Worm (Caenorhabditis elegans) whole organism, mixed stage, embryonic: ENCODE data around the gene let-4.

Experiments used
- M03D4.4 ChIP-seq: sonication (generic microtip); optimal IDR thresholded peaks from 2 replicates; lab custom pipeline; 2017; ENCODE audit warnings: mild to moderate bottlenecking, missing genetic modification characterization, missing compliant biosample characterization
- bed-3 ChIP-seq: fragments of 200-800 bp; sonication (Bioruptor generic); optimal IDR thresholded peaks from 3 replicates; lab custom pipeline; 2018; ENCODE audit warnings: mild to moderate bottlenecking, missing genetic modification characterization, moderate library complexity, missing compliant biosample characterization
- blmp-1 ChIP-seq: fragments of 150-350 bp; optimal IDR thresholded peaks from 2 replicates; lab custom pipeline; 2014; ENCODE audit warnings: missing biosample characterization, missing genetic modification characterization
- ceh-39 ChIP-seq: fragments of 150-350 bp; optimal IDR thresholded peaks from 2 replicates; lab custom pipeline; 2014; ENCODE audit warnings: missing biosample characterization, missing genetic modification characterization
- ceh-43 ChIP-seq: fragments of 200-800 bp; sonication (Bioruptor generic); optimal IDR thresholded peaks from 2 replicates; lab custom pipeline; 2018; ENCODE audit warnings: mild to moderate bottlenecking, missing genetic modification characterization, moderate library complexity, missing compliant biosample characterization
- ceh-83 ChIP-seq: fragments of 200-800 bp; sonication (Bioruptor generic); optimal IDR thresholded peaks from 2 replicates; lab custom pipeline; 2018; ENCODE audit warnings: mild to moderate bottlenecking, missing genetic modification characterization, missing compliant biosample characterization
- ces-1 ChIP-seq: fragments of 150-350 bp; optimal IDR thresholded peaks from 2 replicates; lab custom pipeline; 2014; ENCODE audit warnings: missing biosample characterization, missing genetic modification reagents, missing genetic modification characterization
- cnd-1 ChIP-seq: fragments of 200-800 bp; sonication (Bioruptor generic); optimal IDR thresholded peaks from 2 replicates; lab custom pipeline; 2018; ENCODE audit warnings: mild to moderate bottlenecking, missing genetic modification characterization, missing compliant biosample characterization
- drap-1 ChIP-seq: fragments of 200-800 bp; sonication (Bioruptor generic); optimal IDR thresholded peaks from 3 replicates; lab custom pipeline; 2018; ENCODE audit warnings: mild to moderate bottlenecking, missing genetic modification characterization, missing compliant biosample characterization
- elt-1 ChIP-seq: sonication (generic microtip); optimal IDR thresholded peaks from 2 replicates; lab custom pipeline; 2017; ENCODE audit warnings: missing genetic modification characterization, mild to moderate bottlenecking, missing compliant biosample characterization, antibody characterized with exemption, moderate library complexity, borderline replicate concordance; ENCODE audit not compliant: insufficient read depth
- elt-3 ChIP-seq: fragments of 150-350 bp; optimal IDR thresholded peaks from 2 replicates; lab custom pipeline; 2014; ENCODE audit warnings: missing biosample characterization, missing genetic modification characterization
- flh-1 ChIP-seq: fragments of 200-800 bp; sonication (Bioruptor generic); optimal IDR thresholded peaks from 2 replicates; lab custom pipeline; 2018; ENCODE audit warnings: mild to moderate bottlenecking, missing genetic modification characterization, moderate library complexity, missing compliant biosample characterization
- hlh-1 ChIP-seq: fragments of 150-350 bp; optimal IDR thresholded peaks from 2 replicates; lab custom pipeline; 2014; ENCODE audit warnings: missing biosample characterization, missing genetic modification reagents, missing genetic modification characterization
- lin-13 ChIP-seq: fragments of 150-350 bp; optimal IDR thresholded peaks from 2 replicates; lab custom pipeline; 2014; ENCODE audit warnings: missing biosample characterization, missing genetic modification characterization
- lin-32 ChIP-seq: fragments of 200-800 bp; sonication (Bioruptor generic); optimal IDR thresholded peaks from 2 replicates; lab custom pipeline; 2018; ENCODE audit warnings: mild to moderate bottlenecking, missing genetic modification characterization, missing compliant biosample characterization
- lsy-2 ChIP-seq: fragments of 150-350 bp; optimal IDR thresholded peaks from 2 replicates; lab custom pipeline; 2014; ENCODE audit warnings: missing biosample characterization, missing genetic modification characterization
- mab-5 ChIP-seq: fragments of 150-350 bp; optimal IDR thresholded peaks from 2 replicates; lab custom pipeline; 2014; ENCODE audit warnings: missing biosample characterization, missing genetic modification characterization
- mep-1 ChIP-seq: fragments of 150-350 bp; optimal IDR thresholded peaks from 2 replicates; lab custom pipeline; 2017; ENCODE audit warnings: missing biosample characterization, missing genetic modification reagents, missing genetic modification characterization, inconsistent platforms
- mls-2 ChIP-seq: sonication (generic microtip); optimal IDR thresholded peaks from 2 replicates; lab custom pipeline; 2016; ENCODE audit warnings: mild to moderate bottlenecking, missing genetic modification characterization, moderate library complexity, missing compliant biosample characterization
- nhr-12 ChIP-seq: fragments of 150-350 bp; optimal IDR thresholded peaks from 2 replicates; lab custom pipeline; 2014; ENCODE audit warnings: missing biosample characterization, missing genetic modification characterization
- nhr-2 ChIP-seq: fragments of 150-350 bp; optimal IDR thresholded peaks from 2 replicates; lab custom pipeline; 2014; ENCODE audit warnings: missing biosample characterization, missing genetic modification characterization
- nhr-237 ChIP-seq: fragments of 150-350 bp; optimal IDR thresholded peaks from 2 replicates; lab custom pipeline; 2014; ENCODE audit warnings: missing biosample characterization, missing genetic modification characterization
- nhr-28 ChIP-seq: fragments of 150-350 bp; optimal IDR thresholded peaks from 2 replicates; lab custom pipeline; 2014; ENCODE audit warnings: missing biosample characterization, missing genetic modification characterization
- nhr-76 ChIP-seq: sonication (generic microtip); optimal IDR thresholded peaks from 2 replicates; lab custom pipeline; 2017; ENCODE audit warnings: missing biosample characterization, missing genetic modification characterization
- pha-4 ChIP-seq: fragments of 150-350 bp; optimal IDR thresholded peaks from 2 replicates; lab custom pipeline; 2018; ENCODE audit warnings: missing biosample characterization, missing genetic modification reagents, missing genetic modification characterization
- sem-2 ChIP-seq: fragments of 200-800 bp; sonication (Bioruptor generic); optimal IDR thresholded peaks from 2 replicates; lab custom pipeline; 2018; ENCODE audit warnings: mild to moderate bottlenecking, missing genetic modification characterization, missing compliant biosample characterization
- sptf-1 ChIP-seq: sonication (generic microtip); optimal IDR thresholded peaks from 2 replicates; lab custom pipeline; 2017; ENCODE audit warnings: mild to moderate bottlenecking, missing genetic modification characterization, moderate library complexity, missing compliant biosample characterization
- unc-120 ChIP-seq: sonication (generic microtip); optimal IDR thresholded peaks from 2 replicates; lab custom pipeline; 2017; ENCODE audit warnings: missing genetic modification characterization, missing compliant biosample characterization; ENCODE audit not compliant: poor library complexity, severe bottlenecking
- unc-39 ChIP-seq: fragments of 150-350 bp; optimal IDR thresholded peaks from 2 replicates; lab custom pipeline; 2014; ENCODE audit warnings: missing biosample characterization, missing genetic modification characterization
- unc-62 ChIP-seq: fragments of 150-350 bp; optimal IDR thresholded peaks from 2 replicates; lab custom pipeline; 2014; ENCODE audit warnings: missing biosample characterization, missing genetic modification reagents, missing genetic modification characterization
- zip-8 ChIP-seq: fragments of 150-350 bp; optimal IDR thresholded peaks from 2 replicates; lab custom pipeline; 2014; ENCODE audit warnings: missing biosample characterization, missing genetic modification characterization
- ztf-11 ChIP-seq: fragments of 150-350 bp; optimal IDR thresholded peaks from 2 replicates; lab custom pipeline; 2014; ENCODE audit warnings: missing biosample characterization, missing genetic modification characterization

let-4 gene

DNA sequence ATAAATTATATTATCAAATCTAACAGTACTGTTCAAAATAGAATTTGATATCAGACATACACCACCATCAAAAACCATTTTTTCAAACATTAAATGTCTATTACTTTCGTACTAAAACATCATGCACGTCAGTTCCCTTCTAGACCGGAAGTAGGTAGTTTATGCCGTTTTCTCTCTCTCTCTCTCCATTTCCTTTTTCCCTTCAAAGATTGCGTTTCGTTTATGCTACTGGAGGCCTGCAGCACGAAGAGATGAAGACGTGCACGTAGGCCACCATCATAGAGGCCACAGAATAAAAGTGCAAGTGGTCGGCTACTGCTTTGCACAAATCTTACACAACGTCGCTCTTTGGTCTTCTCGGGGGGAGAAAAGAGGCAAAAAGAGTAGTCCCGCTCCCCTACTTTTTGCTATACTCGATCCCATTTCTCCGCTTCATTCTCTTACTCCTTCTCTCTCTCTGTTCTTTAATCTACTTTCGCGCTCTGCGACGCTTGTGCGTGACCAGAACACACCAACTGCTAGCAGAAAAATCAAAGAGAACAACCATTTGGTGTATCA lies 16.2 kb upstream of the let-4 start:
- no peak for TF ChIP-seq nhr-28 (tag; lab: Kevin White, UChicago)
- peak; percentile 59 for TF ChIP-seq unc-120 (tag; lab: Kevin White, UChicago)
- TF ChIP-seq sem-2 (GFP tag; lab: Kevin White, UChicago), result no peak
- TF ChIP-seq M03D4.4 (tag; lab: Kevin White, UChicago), result peak; percentile 38
- TF ChIP-seq mab-5, result no peak
- no peak for TF ChIP-seq mls-2 (tag; lab: Kevin White, UChicago)
- TF ChIP-seq flh-1 (GFP tag; lab: Kevin White, UChicago), result no peak
- no peak for TF ChIP-seq nhr-2 (tag; lab: Kevin White, UChicago)
- TF ChIP-seq hlh-1, result peak; percentile 80
- TF ChIP-seq nhr-76 (tag; lab: Kevin White, UChicago), result no peak
- TF ChIP-seq drap-1, result peak; percentile 9
- TF ChIP-seq blmp-1 (tag; lab: Kevin White, UChicago), result no peak
- no peak for TF ChIP-seq ceh-83 (GFP tag; lab: Kevin White, UChicago)
- TF ChIP-seq lin-32 (GFP tag; lab: Kevin White, UChicago), result no peak
- TF ChIP-seq ceh-43, result no peak
- peak; percentile 11 for TF ChIP-seq unc-62 (GFP tag; lab: Kevin White, UChicago)
- TF ChIP-seq ces-1, result peak; percentile 64
- peak; percentile 5 for TF ChIP-seq nhr-237
- TF ChIP-seq lsy-2 (tag; lab: Kevin White, UChicago), result peak; percentile 1

DNA sequence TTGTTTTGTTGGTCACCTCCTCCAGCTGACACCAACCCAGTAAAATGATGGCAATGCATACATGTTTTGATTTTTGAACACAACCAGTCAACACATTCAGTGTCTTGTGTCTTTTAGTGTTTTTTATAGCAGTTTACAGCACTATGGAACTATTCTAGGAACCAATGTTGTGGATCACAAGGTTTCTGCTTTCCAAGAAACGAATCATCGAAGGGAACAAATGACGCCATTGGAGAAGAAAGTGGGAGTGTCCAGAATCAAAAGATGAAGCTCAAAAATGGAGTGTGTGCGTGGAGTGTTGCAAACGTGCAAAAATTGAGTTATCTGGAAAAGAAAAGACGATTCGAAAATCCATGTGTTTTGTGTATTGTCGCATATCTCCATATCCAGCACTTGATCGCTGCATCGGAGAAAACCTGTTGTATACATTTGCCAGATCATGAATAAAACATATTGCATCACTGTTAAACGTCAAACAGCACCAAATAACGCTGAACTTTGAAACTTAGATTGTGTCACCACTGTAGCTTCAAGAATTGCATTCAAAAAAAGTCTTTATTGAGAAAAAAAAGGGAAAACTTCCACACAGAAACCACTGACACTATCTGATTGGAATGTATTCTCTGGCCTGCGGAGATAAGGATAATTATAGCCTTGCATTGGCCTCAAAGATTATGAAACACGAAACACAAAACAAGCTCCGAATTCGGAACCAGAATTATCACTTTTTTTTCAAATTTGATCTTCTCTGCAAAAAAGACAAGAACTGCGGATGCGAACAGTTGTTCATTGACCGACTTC lies 15.2 kb upstream of the let-4 start:
- peak; percentile 87 for TF ChIP-seq elt-1 (tag; lab: Kevin White, UChicago)
- peak; percentile 53 for TF ChIP-seq unc-62 (GFP tag; lab: Kevin White, UChicago)
- no peak for TF ChIP-seq unc-120 (tag; lab: Kevin White, UChicago)
- TF ChIP-seq hlh-1, result peak; percentile 48
- no peak for TF ChIP-seq cnd-1 (tag; lab: Kevin White, UChicago)

DNA sequence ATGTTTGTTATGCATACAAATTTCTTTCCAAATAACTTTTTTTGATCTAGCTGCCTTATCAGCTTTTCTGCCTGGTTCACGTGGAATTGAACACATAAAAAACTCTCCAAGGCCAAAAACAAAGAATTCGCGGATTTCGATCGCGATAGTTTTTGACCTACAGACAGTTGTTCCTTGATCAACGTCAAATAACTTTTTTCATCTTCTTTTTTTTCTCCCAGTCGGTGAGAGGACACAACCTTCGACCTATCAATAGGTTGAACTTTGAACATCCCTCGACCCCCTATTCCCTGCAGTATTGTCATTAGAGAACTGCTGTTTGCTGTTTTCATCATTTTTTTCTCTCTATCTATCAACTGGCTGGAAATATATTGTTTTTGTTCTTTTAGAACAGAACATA lies 13.9 kb upstream of the let-4 start:
- TF ChIP-seq M03D4.4 (tag; lab: Kevin White, UChicago), result no peak
- TF ChIP-seq pha-4 (tag; lab: Kevin White, UChicago), result no peak

DNA sequence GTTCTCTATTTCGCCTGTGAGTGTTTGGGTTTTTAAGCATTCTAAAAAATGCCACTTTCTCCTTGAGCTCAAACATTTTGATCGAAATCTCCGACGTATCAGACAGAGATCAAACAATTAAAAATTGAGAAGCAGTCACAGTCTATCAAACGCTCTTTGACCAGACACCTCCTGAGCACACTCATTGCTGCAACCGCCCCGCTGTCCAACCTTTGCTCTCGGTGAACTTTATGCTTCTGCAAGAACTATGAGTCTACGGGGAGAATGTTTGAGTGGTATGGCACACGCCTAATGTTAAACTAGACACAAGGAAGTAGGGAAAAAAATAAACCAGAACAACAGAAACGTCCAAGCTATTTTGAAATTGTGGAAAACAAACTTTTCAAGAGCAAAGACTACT lies 12.5 kb upstream of the let-4 start:
- no peak for TF ChIP-seq lsy-2 (tag; lab: Kevin White, UChicago)
- TF ChIP-seq ztf-11 (tag; lab: Kevin White, UChicago), result no peak
- no peak for TF ChIP-seq pha-4 (tag; lab: Kevin White, UChicago)
- no peak for TF ChIP-seq M03D4.4 (tag; lab: Kevin White, UChicago)
- TF ChIP-seq elt-1 (tag; lab: Kevin White, UChicago), result no peak
- no peak for TF ChIP-seq flh-1 (GFP tag; lab: Kevin White, UChicago)
- no peak for TF ChIP-seq ceh-43
- no peak for TF ChIP-seq lin-13 (tag; lab: Kevin White, UChicago)
- TF ChIP-seq nhr-237, result no peak
- no peak for TF ChIP-seq elt-3 (tag; lab: Kevin White, UChicago)
- no peak for TF ChIP-seq mep-1 (tag; lab: Kevin White, UChicago)
- no peak for TF ChIP-seq nhr-12 (tag; lab: Kevin White, UChicago)
- no peak for TF ChIP-seq nhr-2 (tag; lab: Kevin White, UChicago)

DNA sequence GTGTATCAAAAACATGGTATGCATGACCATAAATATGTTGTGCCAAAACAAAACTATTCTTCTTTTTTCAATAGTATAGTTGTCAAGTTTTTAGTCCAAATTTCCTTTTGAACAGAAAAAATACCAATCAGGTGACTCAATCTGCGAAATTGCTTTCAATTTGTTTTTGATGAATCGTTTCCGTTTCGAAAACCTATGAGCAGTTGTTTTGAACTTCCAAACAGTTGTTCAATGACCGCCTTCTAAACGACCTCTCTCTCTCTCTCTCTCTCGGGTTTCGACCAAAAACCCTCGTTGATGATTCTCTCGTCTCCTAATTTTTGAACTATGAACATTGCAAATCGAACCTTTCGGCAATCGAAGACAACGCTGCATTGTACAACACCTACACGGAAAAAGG lies 11.7 kb upstream of the let-4 start:
- no peak for TF ChIP-seq unc-39 (tag; lab: Kevin White, UChicago)
- TF ChIP-seq unc-120 (tag; lab: Kevin White, UChicago), result peak; percentile 24
- no peak for TF ChIP-seq sptf-1 (tag; lab: Kevin White, UChicago)
- TF ChIP-seq flh-1 (GFP tag; lab: Kevin White, UChicago), result no peak
- no peak for TF ChIP-seq nhr-12 (tag; lab: Kevin White, UChicago)
- no peak for TF ChIP-seq nhr-76 (tag; lab: Kevin White, UChicago)
- no peak for TF ChIP-seq elt-3 (tag; lab: Kevin White, UChicago)
- TF ChIP-seq zip-8 (tag; lab: Kevin White, UChicago), result no peak
- TF ChIP-seq unc-62 (GFP tag; lab: Kevin White, UChicago), result peak; percentile 45
- no peak for TF ChIP-seq lin-32 (GFP tag; lab: Kevin White, UChicago)
- TF ChIP-seq ces-1, result no peak
- TF ChIP-seq hlh-1, result peak; percentile 95
- TF ChIP-seq lsy-2 (tag; lab: Kevin White, UChicago), result no peak
- no peak for TF ChIP-seq bed-3
- no peak for TF ChIP-seq ceh-43
- TF ChIP-seq elt-1 (tag; lab: Kevin White, UChicago), result no peak
- TF ChIP-seq nhr-237, result no peak
- no peak for TF ChIP-seq ceh-39
